Worm (Caenorhabditis elegans) whole organism, L4 larva: Measurements from ENCODE around the gene sre-34.

Experiments
- D1046.2 ChIP-seq: fragments of 200-800 bp; sonication (Bioruptor generic); IDR thresholded peaks from 2 replicates; pipeline ENCODE4 v1.3.6; 2022; ENCODE audit warnings: missing genetic modification characterization, missing compliant biosample characterization
- daf-12 ChIP-seq: fragments of 150-350 bp; optimal IDR thresholded peaks from 2 replicates; lab custom pipeline; 2014; ENCODE audit warnings: missing biosample characterization, missing genetic modification reagents, missing genetic modification characterization
- daf-8 ChIP-seq: fragments of 200-800 bp; sonication (Bioruptor generic); IDR thresholded peaks from 2 replicates; pipeline ENCODE4 v1.3.6; 2022; ENCODE audit warnings: missing genetic modification characterization, missing compliant biosample characterization
- egl-43 ChIP-seq: fragments of 200-800 bp; sonication (Bioruptor generic); IDR thresholded peaks from 2 replicates; pipeline ENCODE4 v1.3.6; 2022; ENCODE audit warnings: missing genetic modification reagents, missing genetic modification characterization, missing compliant biosample characterization
- hif-1 ChIP-seq, 2 experiments: sonication (generic microtip); optimal IDR thresholded peaks; 2 replicates each; lab custom pipeline; 2016 to 2017; ENCODE audit warnings: missing compliant biosample characterization in 2 of 2, missing genetic modification characterization in 2 of 2, missing genetic modification reagents in 2 of 2, missing genotype in 2 of 2, mild to moderate bottlenecking in 1 of 2
- lin-13 ChIP-seq: fragments of 150-350 bp; optimal IDR thresholded peaks from 2 replicates; lab custom pipeline; 2014; ENCODE audit warnings: missing biosample characterization, missing genetic modification reagents, missing genetic modification characterization
- nhr-6 ChIP-seq: fragments of 150-350 bp; optimal IDR thresholded peaks from 2 replicates; lab custom pipeline; 2014; ENCODE audit warnings: missing biosample characterization, missing genetic modification characterization
- php-3 ChIP-seq: fragments of 200-800 bp; sonication (Bioruptor generic); IDR thresholded peaks from 2 replicates; pipeline ENCODE4 v1.3.6; 2022; ENCODE audit warnings: missing genetic modification reagents, missing genetic modification characterization, missing compliant biosample characterization
- pqm-1 ChIP-seq: sonication (generic microtip); optimal IDR thresholded peaks from 2 replicates; lab custom pipeline; 2017; ENCODE audit warnings: missing biosample characterization, missing genetic modification characterization
- snpc-4 ChIP-seq: fragments of 150-350 bp; optimal IDR thresholded peaks from 2 replicates; lab custom pipeline; 2014; ENCODE audit warnings: missing biosample characterization, missing genetic modification characterization
- unc-39 ChIP-seq: sonication (generic microtip); optimal IDR thresholded peaks from 2 replicates; lab custom pipeline; 2017; ENCODE audit warnings: missing biosample characterization, missing genetic modification characterization
- unc-62 ChIP-seq, 3 experiments: fragments of 150-350 bp in 1 of 3; sonication (generic microtip); optimal IDR thresholded peaks in 2 of 3; peaks in 1 of 3; 1 replicate in 1 of 3; 2 replicates in 2 of 3; lab custom pipeline; 2014 to 2017; ENCODE audit warnings: missing biosample characterization in 3 of 3, missing genetic modification characterization in 3 of 3, missing genetic modification reagents in 3 of 3, missing genotype in 1 of 3
- zag-1 ChIP-seq: fragments of 150-350 bp; optimal IDR thresholded peaks from 2 replicates; lab custom pipeline; 2014; ENCODE audit warnings: missing biosample characterization, missing genetic modification characterization

DNA sequence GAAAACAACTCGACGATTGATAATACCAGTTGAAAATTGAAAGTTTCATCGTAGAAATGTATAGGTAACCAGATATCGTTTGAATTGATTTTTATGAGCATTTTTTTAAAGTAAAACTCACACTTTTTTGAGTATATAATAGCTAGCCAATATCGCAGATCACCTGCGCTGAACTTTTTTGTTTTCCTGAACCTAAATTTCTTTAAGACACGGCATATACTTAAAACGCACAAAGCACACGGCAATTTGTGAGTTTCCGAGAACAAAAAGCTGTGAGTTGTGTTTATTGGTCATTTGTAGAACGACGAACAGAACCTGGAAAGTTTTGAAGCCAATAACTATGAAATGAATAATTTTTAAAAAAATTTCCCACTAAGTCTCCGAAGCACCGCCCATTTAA is 48.2 kb upstream of the sre-34 start, which contains the start of gene sre-29:
- TF ChIP-seq hif-1 (tag; optimal IDR thresholded peaks at IDR 0.05; lab: Kevin White, UChicago) (no peak), unc-39 (tag; lab: Kevin White, UChicago) (no peak), lin-13 (GFP tag; lab: Kevin White, UChicago) (no peak), pqm-1 (tag; lab: Kevin White, UChicago) (no peak), zag-1 (tag; lab: Kevin White, UChicago) (no peak), php-3 (GFP tag; lab: Robert Waterston, UW) (no peak), snpc-4 (tag; lab: Kevin White, UChicago) (no peak), egl-43 (GFP tag; lab: Robert Waterston, UW) (no peak), D1046.2 (GFP tag; lab: Robert Waterston, UW) (no peak), nhr-6 (tag; lab: Kevin White, UChicago) (no peak), daf-8 (no peak), daf-12 (no peak), unc-62 (GFP tag; optimal IDR thresholded peaks at IDR 0.05 in 1 of 2; lab: Kevin White, UChicago) (no peak), unc-62 (tag; optimal IDR thresholded peaks at IDR 0.05; lab: Kevin White, UChicago) (no peak)
